Fruit fly (Drosophila melanogaster): ENCODE data around the gene Sf3b5.
A peak's percentile ranks its signal among the peaks of the same experiment; 100 is the strongest.

The Sf3b5 gene

dm6 chr3R:9039448-9039847, 24.3 kb upstream of the Sf3b5 start, which contains the start of gene neur (continued):
- peak; percentile 5 for TF ChIP-seq dm (GFP tag; optimal IDR thresholded peaks at IDR 0.05)
- no peak for TF ChIP-seq Atf-2 (GFP tag; optimal IDR thresholded peaks at IDR 0.05)
- TF ChIP-seq luna (GFP tag; optimal IDR thresholded peaks at IDR 0.05): no peak
- TF ChIP-seq ham (GFP tag; IDR thresholded peaks at IDR 0.05): no peak
- TF ChIP-seq CG11504 (tag; optimal IDR thresholded peaks at IDR 0.05): no peak
- no peak for TF ChIP-seq CG17568 (GFP tag; optimal IDR thresholded peaks at IDR 0.05)
- no peak for TF ChIP-seq Dip2 (GFP tag; IDR thresholded peaks at IDR 0.05)
- TF ChIP-seq en (GFP tag; optimal IDR thresholded peaks at IDR 0.05): no peak
- TF ChIP-seq usp (GFP tag; optimal IDR thresholded peaks at IDR 0.05): no peak
- no peak for TF ChIP-seq CG30431 (GFP tag; optimal IDR thresholded peaks at IDR 0.05)
- no peak for TF ChIP-seq Atf6 (GFP tag; IDR thresholded peaks at IDR 0.05)
- no peak for TF ChIP-seq Ravus (GFP tag; IDR thresholded peaks at IDR 0.05)
- no peak for TF ChIP-seq CG1647 (GFP tag; optimal IDR thresholded peaks at IDR 0.05)
- TF ChIP-seq croc (GFP tag; conservative IDR thresholded peaks at IDR 0.05): no peak
- TF ChIP-seq vvl (GFP tag; IDR thresholded peaks at IDR 0.05): no peak; the same call in 1 of the 2 replicates
- TF ChIP-seq Ada2b (GFP tag; IDR thresholded peaks at IDR 0.05): no peak
- no peak for TF ChIP-seq Hr39 (optimal IDR thresholded peaks at IDR 0.05)
- no peak for TF ChIP-seq CG14667 (GFP tag; IDR thresholded peaks at IDR 0.05)
- no peak for TF ChIP-seq fd96Cb (tag; optimal IDR thresholded peaks at IDR 0.05)
- TF ChIP-seq Dbx (GFP tag; IDR thresholded peaks at IDR 0.05): 0 out of 3 replicates have a peak, but pooled peaks have one; percentile 17
- TF ChIP-seq otp (GFP tag; IDR thresholded peaks at IDR 0.05): no peak
- peak; percentile 42 for TF ChIP-seq CG2712 (tag; optimal IDR thresholded peaks at IDR 0.05)
- TF ChIP-seq Atf3 (GFP tag; optimal IDR thresholded peaks at IDR 0.05): no peak
- TF ChIP-seq YL-1 (GFP tag; optimal IDR thresholded peaks at IDR 0.05): peak; percentile 58
- no peak for TF ChIP-seq Bteb2 (GFP tag; optimal IDR thresholded peaks at IDR 0.05)
- peak; percentile 38 for TF ChIP-seq CG30020 (tag; optimal IDR thresholded peaks at IDR 0.05)
- TF ChIP-seq Oaz (GFP tag; IDR thresholded peaks at IDR 0.05): no peak
- no peak for TF ChIP-seq Neu2 (GFP tag; optimal IDR thresholded peaks at IDR 0.05; ENCODE audit: borderline replicate concordance)
- TF ChIP-seq CG16779 (GFP tag; IDR thresholded peaks at IDR 0.05): no peak
- TF ChIP-seq Eip74EF (GFP tag; optimal IDR thresholded peaks at IDR 0.05): no peak
- peak; percentile 18 for TF ChIP-seq CrebB (tag; optimal IDR thresholded peaks at IDR 0.05)
- TF ChIP-seq jigr1 (GFP tag; IDR thresholded peaks at IDR 0.05): no peak
- TF ChIP-seq CG4730 (GFP tag; IDR thresholded peaks at IDR 0.05): no peak
- no peak for TF ChIP-seq sisA (GFP tag; IDR thresholded peaks at IDR 0.05)
- peak; percentile 90 for TF ChIP-seq CG31441 (GFP tag; IDR thresholded peaks at IDR 0.05)
- TF ChIP-seq CG12769 (tag; optimal IDR thresholded peaks at IDR 0.05): no peak
- TF ChIP-seq stwl (tag; optimal IDR thresholded peaks at IDR 0.05): peak; percentile 94
- TF ChIP-seq BtbVII (GFP tag; optimal IDR thresholded peaks at IDR 0.05): peak; percentile 4
- TF ChIP-seq cg (GFP tag; optimal IDR thresholded peaks at IDR 0.05): no peak
- no peak for TF ChIP-seq CG15269 (tag; optimal IDR thresholded peaks at IDR 0.05)
- TF ChIP-seq CG30403 (GFP tag; optimal IDR thresholded peaks at IDR 0.05): peak; percentile 26
- TF ChIP-seq tin (GFP tag; optimal IDR thresholded peaks at IDR 0.05): no peak
- peak; percentile 69 for TF ChIP-seq CG9727 (GFP tag; optimal IDR thresholded peaks at IDR 0.05)
- TF ChIP-seq ttk (GFP tag; IDR thresholded peaks at IDR 0.05): no peak
- no peak for TF ChIP-seq CG43689 (GFP tag; IDR thresholded peaks at IDR 0.05)
- peak; percentile 22 for TF ChIP-seq dmrt11E (tag; optimal IDR thresholded peaks at IDR 0.05)
- peak; percentile 46; the same call in 1 of the 3 replicates for TF ChIP-seq ci (GFP tag; IDR thresholded peaks at IDR 0.05)
- no peak for TF ChIP-seq CG14965 (GFP tag; optimal IDR thresholded peaks at IDR 0.05; ENCODE audit: borderline replicate concordance)
- TF ChIP-seq dmrt99B (tag; optimal IDR thresholded peaks at IDR 0.05): no peak
- TF ChIP-seq bsh (GFP tag; optimal IDR thresholded peaks at IDR 0.05): no peak
- peak; percentile 39; the same call in 1 of the 2 replicates for TF ChIP-seq slbo (GFP tag; IDR thresholded peaks at IDR 0.05)
- peak; percentile 40; the same call in 1 of the 3 replicates for TF ChIP-seq CG7963 (GFP tag; IDR thresholded peaks at IDR 0.05; ENCODE audit: partially characterized antibody)

Data from whole organism, embryonic.